Fruit fly (Drosophila melanogaster) whole organism, prepupa: Measurements from ENCODE around the gene PGAP1.

Source experiments
- Blimp-1 ChIP-seq: fragments of 200-800 bp; sonication (Bioruptor generic); optimal IDR thresholded peaks from 3 replicates; lab custom pipeline; 2017; ENCODE audit warnings: missing biosample characterization, missing genetic modification characterization, mild to moderate bottlenecking, moderate library complexity, missing genetic modification reagents
- CG10631 ChIP-seq: fragments of 200-800 bp; sonication (Bioruptor generic); optimal IDR thresholded peaks from 2 replicates; lab custom pipeline; 2016; ENCODE audit warnings: missing biosample characterization, missing genetic modification characterization
- CG10669 ChIP-seq: fragments of 200-800 bp; sonication (Bioruptor generic); optimal IDR thresholded peaks from 3 replicates; lab custom pipeline; 2018; ENCODE audit warnings: missing biosample characterization, mild to moderate bottlenecking, missing genetic modification characterization, moderate library complexity
- CG11294 ChIP-seq: fragments of 200-800 bp; sonication (Bioruptor generic); IDR thresholded peaks from 2 replicates; pipeline ENCODE4 v1.3.6; 2022; ENCODE audit warnings: missing biosample characterization, missing genetic modification characterization
- CG11762 ChIP-seq: fragments of 200-800 bp; sonication (Bioruptor generic); optimal IDR thresholded peaks from 3 replicates; lab custom pipeline; 2016; ENCODE audit warnings: missing biosample characterization, missing genetic modification characterization; ENCODE audit not compliant: insufficient read depth
- CG15336 ChIP-seq: fragments of 200-800 bp; sonication (Bioruptor generic); IDR thresholded peaks from 2 replicates; pipeline ENCODE4 v1.3.6; 2022; ENCODE audit warnings: missing biosample characterization, missing genetic modification characterization
- CG16779 ChIP-seq: fragments of 200-800 bp; sonication (Bioruptor generic); optimal IDR thresholded peaks from 3 replicates; lab custom pipeline; 2017; ENCODE audit warnings: missing biosample characterization, mild to moderate bottlenecking, missing genetic modification characterization
- CG3032 ChIP-seq: fragments of 200-800 bp; optimal IDR thresholded peaks from 2 replicates; lab custom pipeline; 2019; ENCODE audit warnings: missing biosample characterization, mild to moderate bottlenecking, missing genetic modification characterization, moderate library complexity
- CG31627 ChIP-seq: fragments of 200-800 bp; sonication (Bioruptor generic); optimal IDR thresholded peaks from 3 replicates; lab custom pipeline; 2016; ENCODE audit warnings: missing biosample characterization, missing genetic modification characterization
- CG3919 ChIP-seq: fragments of 200-800 bp; sonication (Bioruptor generic); optimal IDR thresholded peaks from 3 replicates; lab custom pipeline; 2016; ENCODE audit warnings: missing biosample characterization, missing genetic modification characterization
- CG6163 ChIP-seq: fragments of 200-800 bp; sonication (Bioruptor generic); IDR thresholded peaks from 3 replicates; pipeline ENCODE4 v1.3.6; 2022; ENCODE audit warnings: missing biosample characterization, missing genetic modification characterization
- CG6276 ChIP-seq: fragments of 200-800 bp; sonication (Bioruptor generic); optimal IDR thresholded peaks from 2 replicates; lab custom pipeline; 2017; ENCODE audit warnings: missing biosample characterization, mild to moderate bottlenecking, missing genetic modification characterization
- CG6854 ChIP-seq: fragments of 200-800 bp; sonication (Bioruptor generic); optimal IDR thresholded peaks from 2 replicates; lab custom pipeline; 2017; ENCODE audit warnings: missing biosample characterization, mild to moderate bottlenecking, missing genetic modification characterization
- CG7368 ChIP-seq: fragments of 200-800 bp; sonication (Bioruptor generic); optimal IDR thresholded peaks from 3 replicates; lab custom pipeline; 2016; ENCODE audit warnings: missing biosample characterization, missing genetic modification characterization
- CG8119 ChIP-seq: fragments of 200-800 bp; sonication (Bioruptor generic); IDR thresholded peaks from 3 replicates; pipeline ENCODE4 v1.3.6; 2022; ENCODE audit warnings: missing biosample characterization, missing genetic modification characterization
- CG8319 ChIP-seq: fragments of 200-800 bp; sonication (Bioruptor generic); optimal IDR thresholded peaks from 3 replicates; lab custom pipeline; 2016; ENCODE audit warnings: missing biosample characterization, missing genetic modification characterization
- CG8632 ChIP-seq: fragments of 200-800 bp; sonication (Bioruptor generic); optimal IDR thresholded peaks from 3 replicates; lab custom pipeline; 2016; ENCODE audit warnings: missing biosample characterization, missing genetic modification characterization
- CG9139 ChIP-seq: fragments of 200-800 bp; sonication (Bioruptor generic); optimal IDR thresholded peaks from 3 replicates; lab custom pipeline; 2017; ENCODE audit warnings: missing biosample characterization, mild to moderate bottlenecking, missing genetic modification characterization
- Eip75B ChIP-seq: fragments of 200-800 bp; sonication (Bioruptor generic); optimal IDR thresholded peaks from 3 replicates; lab custom pipeline; 2016; ENCODE audit warnings: missing biosample characterization, missing genetic modification characterization
- Eip78C ChIP-seq: fragments of 200-800 bp; sonication (Bioruptor generic); peaks from one replicate; lab custom pipeline; 2016; ENCODE audit warnings: missing biosample characterization, missing genetic modification characterization
- Eip93F ChIP-seq: fragments of 200-800 bp; sonication (Bioruptor generic); optimal IDR thresholded peaks from 2 replicates; lab custom pipeline; 2016; ENCODE audit warnings: missing biosample characterization, mild to moderate bottlenecking, missing genetic modification characterization
- Ets21C ChIP-seq: fragments of 200-800 bp; sonication (Bioruptor generic); optimal IDR thresholded peaks from 3 replicates; lab custom pipeline; 2016; ENCODE audit warnings: missing biosample characterization, missing genetic modification characterization
- Gug ChIP-seq: fragments of 200-800 bp; sonication (Bioruptor generic); IDR thresholded peaks from 2 replicates; pipeline ENCODE4 v1.3.6; 2022; ENCODE audit warnings: missing biosample characterization, missing genetic modification characterization
- Hr38 ChIP-seq: sonication (Bioruptor generic); optimal IDR thresholded peaks from 2 replicates; lab custom pipeline; 2016; ENCODE audit warnings: missing biosample characterization, missing genetic modification characterization
- Hr39 ChIP-seq: fragments of 200-800 bp; sonication (Bioruptor generic); optimal IDR thresholded peaks from 2 replicates; lab custom pipeline; 2016; ENCODE audit warnings: missing biosample characterization, missing genetic modification characterization
- Hr4 ChIP-seq: fragments of 200-800 bp; sonication (Bioruptor generic); optimal IDR thresholded peaks from 3 replicates; lab custom pipeline; 2016; ENCODE audit warnings: missing biosample characterization, missing genetic modification characterization
- Lpt ChIP-seq: fragments of 200-800 bp; sonication (Bioruptor generic); optimal IDR thresholded peaks from 3 replicates; lab custom pipeline; 2016; ENCODE audit warnings: missing biosample characterization, missing genetic modification characterization
- Met ChIP-seq: fragments of 200-800 bp; sonication (Bioruptor generic); optimal IDR thresholded peaks from 3 replicates; lab custom pipeline; 2016; ENCODE audit warnings: missing biosample characterization, missing genetic modification characterization
- Sox14 ChIP-seq: fragments of 200-800 bp; sonication (Bioruptor generic); optimal IDR thresholded peaks from 3 replicates; lab custom pipeline; 2016; ENCODE audit warnings: missing biosample characterization, missing genetic modification characterization
- Sox15 ChIP-seq: fragments of 200-800 bp; sonication (Bioruptor generic); optimal IDR thresholded peaks from 3 replicates; lab custom pipeline; 2016; ENCODE audit warnings: missing biosample characterization, missing genetic modification characterization
- achi ChIP-seq: fragments of 200-800 bp; sonication (Bioruptor generic); optimal IDR thresholded peaks from 3 replicates; lab custom pipeline; 2016; ENCODE audit warnings: missing biosample characterization, missing genetic modification characterization
- cyc ChIP-seq: fragments of 200-800 bp; sonication (Bioruptor generic); optimal IDR thresholded peaks from 3 replicates; lab custom pipeline; 2016; ENCODE audit warnings: missing biosample characterization, missing genetic modification characterization
- dac ChIP-seq: fragments of 200-800 bp; sonication (Bioruptor generic); optimal IDR thresholded peaks from 2 replicates; lab custom pipeline; 2017; ENCODE audit warnings: missing biosample characterization, mild to moderate bottlenecking, missing genetic modification characterization
- dsx ChIP-seq: fragments of 200-800 bp; optimal IDR thresholded peaks from 3 replicates; lab custom pipeline; 2019; ENCODE audit warnings: missing biosample characterization, mild to moderate bottlenecking, missing genetic modification characterization, moderate library complexity; ENCODE audit not compliant: poor library complexity, severe bottlenecking
- esn ChIP-seq: fragments of 200-800 bp; sonication (Bioruptor generic); optimal IDR thresholded peaks from 2 replicates; lab custom pipeline; 2016; ENCODE audit warnings: missing biosample characterization, mild to moderate bottlenecking, missing genetic modification characterization, moderate library complexity
- fd59A ChIP-seq: fragments of 200-800 bp; sonication (Bioruptor generic); optimal IDR thresholded peaks from 2 replicates; lab custom pipeline; 2017; ENCODE audit warnings: missing biosample characterization, mild to moderate bottlenecking, missing genetic modification characterization, missing genetic modification reagents
- fd85E ChIP-seq: fragments of 200-800 bp; sonication (Bioruptor generic); optimal IDR thresholded peaks from 3 replicates; lab custom pipeline; 2016; ENCODE audit warnings: missing biosample characterization, missing genetic modification characterization
- fkh ChIP-seq: fragments of 200-800 bp; sonication (Bioruptor generic); optimal IDR thresholded peaks from 3 replicates; lab custom pipeline; 2017; ENCODE audit warnings: missing biosample characterization, mild to moderate bottlenecking, missing genetic modification characterization, moderate library complexity
- net ChIP-seq: fragments of 200-800 bp; sonication (Bioruptor generic); optimal IDR thresholded peaks from 3 replicates; lab custom pipeline; 2016; ENCODE audit warnings: missing biosample characterization, missing genetic modification characterization
- pdm3 ChIP-seq: fragments of 200-800 bp; sonication (Bioruptor generic); optimal IDR thresholded peaks from 3 replicates; lab custom pipeline; 2016; ENCODE audit warnings: missing biosample characterization, missing genetic modification characterization
- salr ChIP-seq, 2 experiments: fragments of 200-800 bp; sonication (Bioruptor generic); optimal IDR thresholded peaks; 3 replicates each; lab custom pipeline; 2016 to 2018; ENCODE audit warnings: missing biosample characterization in 2 of 2, missing genetic modification characterization in 2 of 2, mild to moderate bottlenecking in 1 of 2
- spab ChIP-seq: fragments of 200-800 bp; sonication (Bioruptor generic); optimal IDR thresholded peaks from 2 replicates; lab custom pipeline; 2017; ENCODE audit warnings: missing biosample characterization, mild to moderate bottlenecking, missing genetic modification characterization, missing genetic modification reagents
- svp ChIP-seq: fragments of 200-800 bp; sonication (Bioruptor generic); peaks from one replicate; lab custom pipeline; 2016; ENCODE audit warnings: missing biosample characterization, missing genetic modification characterization
- topi ChIP-seq: fragments of 200-800 bp; sonication (Bioruptor generic); optimal IDR thresholded peaks from 3 replicates; lab custom pipeline; 2016; ENCODE audit warnings: missing biosample characterization, missing genetic modification characterization
- vri ChIP-seq: fragments of 200-800 bp; sonication (Bioruptor generic); optimal IDR thresholded peaks from 3 replicates; lab custom pipeline; 2016; ENCODE audit warnings: missing biosample characterization, mild to moderate bottlenecking, missing genetic modification characterization

The PGAP1 gene

dm6 chrX:5698087-5698727 lies 8.9 kb upstream of the PGAP1 start, which contains the start of gene AdamTS-B (continued):
- TF ChIP-seq CG15336 (GFP tag; lab: Robert Waterston, UW) (peak; percentile 69), net (GFP tag; lab: Kevin White, UChicago) (peak; percentile 48), Met (GFP tag; lab: Kevin White, UChicago) (peak; percentile 77), svp (GFP tag; lab: Kevin White, UChicago) (no peak), Ets21C (GFP tag; lab: Kevin White, UChicago) (peak; percentile 26), cyc (GFP tag; lab: Kevin White, UChicago) (peak; percentile 52), Eip78C (GFP tag; lab: Kevin White, UChicago) (peak; percentile 22), CG6854 (GFP tag; lab: Kevin White, UChicago) (peak; percentile 48), dsx (GFP tag; lab: Kevin White, UChicago) (peak; percentile 57), CG31627 (GFP tag; lab: Kevin White, UChicago) (peak; percentile 55), CG3032 (tag; lab: Kevin White, UChicago) (peak; percentile 69), vri (GFP tag; lab: Kevin White, UChicago) (peak; percentile 25), CG6163 (GFP tag; lab: Robert Waterston, UW) (peak; percentile 78), Blimp-1 (GFP tag; lab: Kevin White, UChicago) (peak; percentile 28), Hr4 (GFP tag; lab: Kevin White, UChicago) (peak; percentile 69), spab (GFP tag; lab: Kevin White, UChicago) (peak; percentile 68), Lpt (GFP tag; lab: Kevin White, UChicago) (peak; percentile 57), achi (GFP tag; lab: Kevin White, UChicago) (peak; percentile 71), salr (GFP tag; optimal IDR thresholded peaks at IDR 0.05; lab: Kevin White, UChicago) (peak; percentile 17 to 51), CG11294 (peak; percentile 60; the same call in 1 of the 2 replicates), Hr39 (GFP tag; lab: Kevin White, UChicago) (peak; percentile 35), fd59A (GFP tag; lab: Kevin White, UChicago) (peak; percentile 70), CG6276 (GFP tag; lab: Kevin White, UChicago) (peak; percentile 80), Sox14 (GFP tag; lab: Kevin White, UChicago) (peak; percentile 44), fd85E (GFP tag; lab: Kevin White, UChicago) (no peak), Eip93F (peak; percentile 44)

dm6 chrX:5696436-5697022 lies 7.3 kb upstream of the PGAP1 start:
- TF ChIP-seq CG10669 (GFP tag; lab: Kevin White, UChicago) (peak; percentile 94), CG8319 (GFP tag; lab: Kevin White, UChicago) (peak; percentile 95), fkh (GFP tag; lab: Kevin White, UChicago) (peak; percentile 67), vri (GFP tag; lab: Kevin White, UChicago) (peak; percentile 96), CG6163 (GFP tag; lab: Robert Waterston, UW) (peak; percentile 99), CG6276 (GFP tag; lab: Kevin White, UChicago) (peak; percentile 94), CG3032 (tag; lab: Kevin White, UChicago) (peak; percentile 74), CG11762 (GFP tag; lab: Kevin White, UChicago) (peak; percentile 97), Eip75B (GFP tag; lab: Kevin White, UChicago) (peak; percentile 98), CG7368 (GFP tag; lab: Kevin White, UChicago) (peak; percentile 99), Lpt (GFP tag; lab: Kevin White, UChicago) (peak; percentile 94), achi (GFP tag; lab: Kevin White, UChicago) (peak; percentile 96), Gug (GFP tag; lab: Robert Waterston, UW) (peak; percentile 93), Ets21C (GFP tag; lab: Kevin White, UChicago) (peak; percentile 96), spab (GFP tag; lab: Kevin White, UChicago) (peak; percentile 97), CG9139 (GFP tag; lab: Kevin White, UChicago) (peak; percentile 94), net (GFP tag; lab: Kevin White, UChicago) (peak; percentile 97), dac (peak; percentile 96), CG8632 (GFP tag; lab: Kevin White, UChicago) (peak; percentile 95), CG3919 (GFP tag; lab: Kevin White, UChicago) (peak; percentile 99), topi (peak; percentile 99), esn (GFP tag; lab: Kevin White, UChicago) (peak; percentile 98), Hr38 (GFP tag; lab: Kevin White, UChicago) (peak; percentile 66), salr (GFP tag; optimal IDR thresholded peaks at IDR 0.05; lab: Kevin White, UChicago) (peak; percentile 93 to 95), CG16779 (tag; lab: Kevin White, UChicago) (peak; percentile 95), CG10631 (GFP tag; lab: Kevin White, UChicago) (peak; percentile 97), Blimp-1 (GFP tag; lab: Kevin White, UChicago) (peak; percentile 70), CG31627 (GFP tag; lab: Kevin White, UChicago) (peak; percentile 98), CG15336 (GFP tag; lab: Robert Waterston, UW) (peak; percentile 95), CG8119 (GFP tag; lab: Robert Waterston, UW) (peak; percentile 94), fd59A (GFP tag; lab: Kevin White, UChicago) (peak; percentile 96), Sox15 (GFP tag; lab: Kevin White, UChicago) (peak; percentile 96), pdm3 (GFP tag; lab: Kevin White, UChicago) (peak; percentile 98)
